Worm (Caenorhabditis elegans) whole organism, midembryonic: ENCODE data around the gene F22H10.1.

Experiments
- T22C8.4 ChIP-seq: fragments of 200-800 bp; sonication (Bioruptor generic); IDR thresholded peaks from 2 replicates; pipeline ENCODE4 v1.3.6; 2022; ENCODE audit warnings: missing genetic modification characterization, missing compliant biosample characterization
- cog-1 ChIP-seq: sonication (generic microtip); optimal IDR thresholded peaks from 2 replicates; lab custom pipeline; 2016; ENCODE audit warnings: missing genetic modification characterization, missing compliant biosample characterization
- klf-2 ChIP-seq: fragments of 200-800 bp; sonication (Bioruptor generic); conservative IDR thresholded peaks from 2 replicates; pipeline ENCODE4 v1.3.6; 2022; ENCODE audit warnings: missing genetic modification reagents, missing genetic modification characterization, missing compliant biosample characterization
- med-1 ChIP-seq: sonication (generic microtip); optimal IDR thresholded peaks from 2 replicates; lab custom pipeline; 2017; ENCODE audit warnings: missing genetic modification characterization, mild to moderate bottlenecking, missing compliant biosample characterization, antibody characterized with exemption, missing genetic modification reagents; ENCODE audit not compliant: insufficient read depth

DNA sequence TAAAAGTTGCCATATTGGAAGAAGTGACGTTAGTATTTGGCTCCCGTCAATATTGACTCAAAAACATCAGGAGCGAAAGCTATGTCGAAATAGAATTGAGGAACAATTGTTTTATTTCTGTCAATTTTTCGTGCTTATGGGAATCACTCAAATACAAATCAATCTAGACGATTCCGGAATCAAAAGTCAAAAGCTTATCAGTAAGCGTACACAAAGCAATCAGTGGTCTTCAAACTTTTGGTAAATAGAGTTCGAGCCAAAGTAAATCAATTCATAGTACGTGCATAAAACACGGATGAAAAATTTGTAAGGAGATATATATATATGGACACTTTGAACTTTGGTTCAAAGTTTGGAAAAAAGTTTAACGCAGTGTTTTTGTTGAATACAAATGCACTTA lies 24.1 kb upstream of the F22H10.1 start:
- no peak for TF ChIP-seq T22C8.4
- TF ChIP-seq cog-1 (tag; lab: Kevin White, UChicago), result no peak
- no peak for TF ChIP-seq klf-2 (GFP tag; lab: Robert Waterston, UW)
- TF ChIP-seq med-1 (GFP tag; lab: Kevin White, UChicago), result no peak
